Worm (Caenorhabditis elegans): Measurements from ENCODE around the gene F47B8.10.

Gene F47B8.10

DNA sequence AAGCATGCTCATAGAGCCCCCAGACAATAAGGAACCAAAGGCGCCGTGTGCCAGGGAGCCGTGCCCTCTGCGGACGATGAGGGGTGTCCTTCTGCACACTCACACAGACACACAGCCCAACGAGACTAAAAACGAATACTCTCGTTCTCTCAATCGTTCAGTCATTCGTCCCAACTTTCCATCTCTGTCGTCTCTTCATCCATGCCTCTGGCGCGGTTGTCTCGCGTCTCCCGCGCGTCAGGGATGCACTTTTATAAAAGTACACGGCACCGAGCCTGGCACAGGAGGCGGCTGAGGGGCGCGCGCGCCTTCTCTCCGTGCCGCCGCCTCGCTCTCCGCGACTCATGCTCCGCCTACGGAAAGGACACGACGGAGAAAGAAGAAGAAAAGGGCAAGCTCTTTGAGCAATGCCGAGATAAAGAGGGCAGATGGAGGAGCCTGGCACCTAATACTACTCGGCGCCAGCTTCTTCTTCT, 24.8 kb downstream of the F47B8.10 start (continued):
- TF ChIP-seq peb-1 (tag; optimal IDR thresholded peaks at IDR 0.05) (peak; percentile 69), snpc-4 (tag; optimal IDR thresholded peaks at IDR 0.05) (peak; percentile 8)

DNA sequence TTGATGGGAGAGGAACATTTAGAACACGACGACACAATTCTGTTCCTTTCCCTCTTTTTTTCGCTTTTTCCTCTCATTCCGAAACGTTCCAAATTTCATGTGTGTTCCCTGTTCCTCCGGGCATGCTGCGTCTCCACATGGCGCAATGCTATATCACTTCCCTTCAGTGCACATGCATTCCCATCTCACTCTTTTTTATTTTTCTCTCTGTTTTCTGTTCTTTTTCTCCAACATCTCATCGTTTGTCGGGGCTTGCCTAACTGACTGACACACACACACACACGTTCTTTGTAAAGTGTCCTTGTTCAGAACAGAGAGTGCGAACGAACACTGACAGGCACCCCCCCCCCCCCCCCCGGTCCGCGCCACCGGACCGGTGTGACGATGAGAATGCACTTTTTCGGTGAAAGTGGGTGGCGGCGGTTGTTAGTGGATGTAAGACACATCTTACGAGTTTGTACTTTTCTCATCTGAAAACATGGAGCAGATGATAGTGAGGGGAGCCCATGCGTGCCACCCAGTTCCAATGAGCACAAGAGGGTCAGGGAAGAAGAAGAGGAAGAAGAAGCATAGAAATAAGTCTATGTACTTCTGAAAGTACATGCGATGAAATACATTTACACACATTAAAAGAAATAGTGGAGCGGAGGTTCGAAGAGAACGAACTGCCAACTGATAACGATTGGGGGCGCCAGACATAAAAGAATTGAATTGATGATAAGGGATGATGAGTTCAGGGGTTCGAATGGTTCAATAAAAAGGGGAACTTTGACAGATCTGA, 26.7 kb downstream of the F47B8.10 start:
- TF ChIP-seq unc-55 (GFP tag; optimal IDR thresholded peaks at IDR 0.05) (no peak), nhr-237 (tag; optimal IDR thresholded peaks at IDR 0.05) (no peak), ceh-16 (tag; optimal IDR thresholded peaks at IDR 0.05) (peak; percentile 30), sma-9 (GFP tag; optimal IDR thresholded peaks at IDR 0.05) (peak; percentile 90), sma-9 (tag; optimal IDR thresholded peaks at IDR 0.05) (peak; percentile 7), ztf-11 (tag; optimal IDR thresholded peaks at IDR 0.05) (no peak), ztf-4 (tag; optimal IDR thresholded peaks at IDR 0.05) (no peak), C34F6.9 (tag; optimal IDR thresholded peaks at IDR 0.05) (peak; percentile 20), Y55F3AM.14 (GFP tag; optimal IDR thresholded peaks at IDR 0.05) (peak; percentile 44), blmp-1 (tag; optimal IDR thresholded peaks at IDR 0.05; ENCODE audit: insufficient read depth) (peak; percentile 96), skn-1 (tag; optimal IDR thresholded peaks at IDR 0.05) (peak; percentile 37), ztf-1 (GFP tag; conservative IDR thresholded peaks at IDR 0.05) (no peak), mdl-1 (tag; optimal IDR thresholded peaks at IDR 0.05) (peak; percentile 60 to 69), sem-4 (tag; optimal IDR thresholded peaks at IDR 0.05) (peak; percentile 84), peb-1 (tag; optimal IDR thresholded peaks at IDR 0.05) (no peak), ZK546.5 (tag; optimal IDR thresholded peaks at IDR 0.05) (no peak), ceh-82 (tag; optimal IDR thresholded peaks at IDR 0.05) (no peak), lsy-2 (tag; optimal IDR thresholded peaks at IDR 0.05) (peak in 1 of 2 experiments; percentile 52), nhr-25 (tag; optimal IDR thresholded peaks at IDR 0.05) (no peak), fos-1 (tag; optimal IDR thresholded peaks at IDR 0.05) (peak; percentile 95), egl-27 (tag; optimal IDR thresholded peaks at IDR 0.05) (peak; percentile 52), elt-1 (tag; optimal IDR thresholded peaks at IDR 0.05) (no peak), mab-5 (tag; optimal IDR thresholded peaks at IDR 0.05) (no peak), nhr-11 (tag; optimal IDR thresholded peaks at IDR 0.05) (no peak), nhr-21 (tag; optimal IDR thresholded peaks at IDR 0.05) (peak; percentile 44)

DNA sequence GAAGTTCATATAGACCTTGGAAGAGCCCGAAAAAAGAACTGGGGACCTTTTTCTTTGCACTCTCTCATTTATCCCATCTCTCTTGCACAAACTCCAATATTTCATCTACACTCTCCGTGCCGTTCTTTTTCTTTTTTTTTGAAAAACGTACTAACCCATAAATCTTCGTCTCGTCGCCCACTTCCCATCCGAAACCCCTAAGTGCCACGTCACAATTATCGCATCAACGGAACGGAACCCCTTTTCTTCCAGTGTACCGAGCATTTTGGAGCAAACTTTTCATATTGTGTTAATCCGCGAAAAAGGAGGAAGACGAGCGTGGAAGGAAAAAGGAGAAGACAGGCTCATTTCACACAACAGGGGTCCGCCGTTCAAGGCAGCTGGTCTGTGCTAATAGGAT, 27.6 kb downstream of the F47B8.10 start:
- TF ChIP-seq nhr-129 (tag; optimal IDR thresholded peaks at IDR 0.05) (no peak), R02D3.7 (tag; optimal IDR thresholded peaks at IDR 0.05) (no peak), mab-5 (tag; optimal IDR thresholded peaks at IDR 0.05) (peak; percentile 45), zag-1 (tag; optimal IDR thresholded peaks at IDR 0.05) (peak; percentile 4), crh-2 (tag; optimal IDR thresholded peaks at IDR 0.05) (peak; percentile 63), sma-3 (GFP tag; optimal IDR thresholded peaks at IDR 0.05) (no peak), elt-3 (tag; optimal IDR thresholded peaks at IDR 0.05) (no peak)

DNA sequence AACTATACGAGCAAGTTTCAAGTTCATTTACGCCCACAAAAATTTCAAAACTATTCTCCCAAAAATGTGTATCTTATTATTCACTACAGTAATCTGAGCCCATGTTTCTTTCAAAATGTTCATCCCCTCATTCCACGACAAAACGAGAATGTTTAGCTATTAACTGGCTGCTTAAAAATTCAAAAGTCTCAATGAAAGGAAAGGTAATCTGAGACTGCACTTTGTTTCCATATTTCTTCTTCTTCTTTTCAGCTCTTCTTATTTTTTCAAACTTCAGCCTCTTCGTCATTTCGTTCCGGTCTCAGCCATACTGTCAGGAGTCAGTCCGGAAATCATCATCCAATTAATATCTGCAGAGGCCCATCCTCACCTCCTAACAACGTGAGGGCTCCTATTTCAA, 31.0 kb downstream of the F47B8.10 start, which contains the start of gene unc-39:
Gene unc-39 (plus strand): TSS at position 301 of the 400 bp plus-strand sequence.
- TF ChIP-seq unc-62 (GFP tag; optimal IDR thresholded peaks at IDR 0.05) (no peak), sma-9 (GFP tag; optimal IDR thresholded peaks at IDR 0.05) (no peak), sma-9 (tag; optimal IDR thresholded peaks at IDR 0.05) (no peak), elt-3 (tag; optimal IDR thresholded peaks at IDR 0.05) (no peak), nhr-77 (tag; optimal IDR thresholded peaks at IDR 0.05) (no peak), ZK546.5 (tag; optimal IDR thresholded peaks at IDR 0.05) (no peak), nhr-23 (tag; optimal IDR thresholded peaks at IDR 0.05) (no peak), C34F6.9 (tag; optimal IDR thresholded peaks at IDR 0.05) (no peak), sem-4 (tag; optimal IDR thresholded peaks at IDR 0.05) (no peak), ztf-1 (GFP tag; conservative IDR thresholded peaks at IDR 0.05) (no peak)

DNA sequence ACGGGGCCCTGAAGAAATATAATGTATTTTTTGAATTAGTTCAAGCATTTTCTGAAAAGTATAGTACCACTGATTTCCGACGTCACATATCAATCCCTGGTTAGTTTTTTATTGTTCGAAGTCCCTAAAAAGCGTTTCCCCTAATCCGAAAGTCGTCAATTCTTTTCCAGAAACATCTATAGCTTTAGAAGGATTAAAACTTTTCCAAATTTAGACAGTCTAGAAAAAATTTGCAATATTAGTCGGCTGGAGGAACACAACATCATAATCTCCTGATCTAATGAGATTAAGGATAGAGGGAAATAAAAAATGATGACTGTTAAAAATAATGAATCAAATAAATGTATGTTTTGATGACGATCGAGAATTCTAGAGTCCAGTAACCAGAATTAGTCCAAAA, 36.3 kb downstream of the F47B8.10 start:
- TF ChIP-seq mbf-1 (tag; optimal IDR thresholded peaks at IDR 0.05) (no peak), fos-1 (tag; optimal IDR thresholded peaks at IDR 0.05) (no peak), blmp-1 (tag; optimal IDR thresholded peaks at IDR 0.05; ENCODE audit: insufficient read depth) (no peak), unc-55 (GFP tag; optimal IDR thresholded peaks at IDR 0.05) (no peak), nhr-23 (tag; optimal IDR thresholded peaks at IDR 0.05) (no peak), C34F6.9 (tag; optimal IDR thresholded peaks at IDR 0.05) (no peak), lin-11 (tag; optimal IDR thresholded peaks at IDR 0.05) (no peak), nhr-11 (tag; optimal IDR thresholded peaks at IDR 0.05) (no peak), ztf-11 (tag; optimal IDR thresholded peaks at IDR 0.05) (no peak), zag-1 (tag; optimal IDR thresholded peaks at IDR 0.05) (no peak), lin-39 (tag; optimal IDR thresholded peaks at IDR 0.05) (no peak), gmeb-1 (tag; optimal IDR thresholded peaks at IDR 0.05) (no peak), elt-3 (tag; optimal IDR thresholded peaks at IDR 0.05) (no peak), R02D3.7 (tag; optimal IDR thresholded peaks at IDR 0.05) (no peak), mab-5 (tag; optimal IDR thresholded peaks at IDR 0.05) (no peak), sma-9 (GFP tag; optimal IDR thresholded peaks at IDR 0.05) (no peak), sma-9 (tag; optimal IDR thresholded peaks at IDR 0.05) (no peak), elt-1 (tag; optimal IDR thresholded peaks at IDR 0.05) (no peak), peb-1 (tag; optimal IDR thresholded peaks at IDR 0.05) (no peak)
